Worm (Caenorhabditis elegans): ENCODE data around the gene Y57G11B.3.
A peak's percentile ranks its signal among the peaks of the same experiment; 100 is the strongest.

Gene Y57G11B.3

ce11 chrIV:14603022-14603421, 28.8 kb upstream of the Y57G11B.3 start:
- no peak for TF ChIP-seq dmd-4 (tag; optimal IDR thresholded peaks at IDR 0.05)
- TF ChIP-seq ceh-16 (tag; optimal IDR thresholded peaks at IDR 0.05) = no peak
- TF ChIP-seq unc-55 (GFP tag; optimal IDR thresholded peaks at IDR 0.05) = no peak
- peak; percentile 41 for TF ChIP-seq nhr-129 (tag; optimal IDR thresholded peaks at IDR 0.05)
- TF ChIP-seq sma-9 (GFP tag; optimal IDR thresholded peaks at IDR 0.05) = peak; percentile 44
- no peak for TF ChIP-seq sma-9 (tag; optimal IDR thresholded peaks at IDR 0.05)
- TF ChIP-seq gmeb-1 (tag; optimal IDR thresholded peaks at IDR 0.05) = peak; percentile 7
- no peak for TF ChIP-seq Y55F3AM.14 (GFP tag; optimal IDR thresholded peaks at IDR 0.05)
- TF ChIP-seq mbf-1 (tag; optimal IDR thresholded peaks at IDR 0.05) = no peak
- no peak for TF ChIP-seq aly-2 (tag; optimal IDR thresholded peaks at IDR 0.05)
- no peak for TF ChIP-seq nhr-21 (tag; optimal IDR thresholded peaks at IDR 0.05)
- no peak for TF ChIP-seq F13H6.1 (tag; optimal IDR thresholded peaks at IDR 0.05)
- no peak for TF ChIP-seq elt-1 (tag; optimal IDR thresholded peaks at IDR 0.05)
- TF ChIP-seq unc-62 (GFP tag; optimal IDR thresholded peaks at IDR 0.05) = no peak

ce11 chrIV:14599321-14599720, 25.1 kb upstream of the Y57G11B.3 start:
- TF ChIP-seq sma-9 (GFP tag; optimal IDR thresholded peaks at IDR 0.05) (peak; percentile 15), sma-9 (tag; optimal IDR thresholded peaks at IDR 0.05) (no peak), ceh-82 (tag; optimal IDR thresholded peaks at IDR 0.05) (no peak), aly-2 (tag; optimal IDR thresholded peaks at IDR 0.05) (no peak), nhr-129 (tag; optimal IDR thresholded peaks at IDR 0.05) (peak; percentile 24)

ce11 chrIV:14594249-14594648, 20.1 kb upstream of the Y57G11B.3 start:
- peak; percentile 93 for TF ChIP-seq nhr-129 (tag; optimal IDR thresholded peaks at IDR 0.05)
- TF ChIP-seq aly-2 (tag; optimal IDR thresholded peaks at IDR 0.05) = no peak
- peak; percentile 5 for TF ChIP-seq nhr-77 (tag; optimal IDR thresholded peaks at IDR 0.05)
- TF ChIP-seq sma-3 (GFP tag; optimal IDR thresholded peaks at IDR 0.05) = peak; percentile 99
- TF ChIP-seq nhr-25 (tag; optimal IDR thresholded peaks at IDR 0.05) = peak; percentile 97
- no peak for TF ChIP-seq peb-1 (tag; optimal IDR thresholded peaks at IDR 0.05)
- TF ChIP-seq R02D3.7 (tag; optimal IDR thresholded peaks at IDR 0.05) = no peak
- no peak for TF ChIP-seq unc-39 (tag; optimal IDR thresholded peaks at IDR 0.05)
- peak; percentile 96 for TF ChIP-seq fos-1 (tag; optimal IDR thresholded peaks at IDR 0.05)
- no peak for TF ChIP-seq elt-1 (tag; optimal IDR thresholded peaks at IDR 0.05)
- no peak for TF ChIP-seq alr-1 (tag; optimal IDR thresholded peaks at IDR 0.05)
- TF ChIP-seq nhr-10 (tag; optimal IDR thresholded peaks at IDR 0.05) = no peak
- TF ChIP-seq ama-1 (optimal IDR thresholded peaks at IDR 0.05) = no peak
- no peak for TF ChIP-seq unc-55 (GFP tag; optimal IDR thresholded peaks at IDR 0.05)
- TF ChIP-seq lin-13 (GFP tag; optimal IDR thresholded peaks at IDR 0.05) = peak; percentile 58
- TF ChIP-seq mab-5 (tag; optimal IDR thresholded peaks at IDR 0.05) = no peak
- no peak for TF ChIP-seq ceh-82 (tag; optimal IDR thresholded peaks at IDR 0.05)
- no peak for TF ChIP-seq ceh-16 (tag; optimal IDR thresholded peaks at IDR 0.05)
- peak; percentile 7 to 92 for TF ChIP-seq lsy-2 (tag; optimal IDR thresholded peaks at IDR 0.05)
- peak; percentile 51 for TF ChIP-seq sem-4 (tag; optimal IDR thresholded peaks at IDR 0.05)
- TF ChIP-seq elt-3 (tag; optimal IDR thresholded peaks at IDR 0.05) = no peak
- TF ChIP-seq Y55F3AM.14 (GFP tag; optimal IDR thresholded peaks at IDR 0.05) = peak; percentile 91
- peak; percentile 83 for TF ChIP-seq skn-1 (tag; optimal IDR thresholded peaks at IDR 0.05)
- no peak for TF ChIP-seq unc-62 (GFP tag; optimal IDR thresholded peaks at IDR 0.05)
- peak; percentile 94 for TF ChIP-seq egl-27 (tag; optimal IDR thresholded peaks at IDR 0.05)
- no peak for TF ChIP-seq nhr-11 (tag; optimal IDR thresholded peaks at IDR 0.05)
- peak; percentile 97 for TF ChIP-seq nhr-21 (tag; optimal IDR thresholded peaks at IDR 0.05)
- peak; percentile 35 for TF ChIP-seq C34F6.9 (tag; optimal IDR thresholded peaks at IDR 0.05)
- no peak for TF ChIP-seq snpc-4 (tag; optimal IDR thresholded peaks at IDR 0.05)
- TF ChIP-seq zag-1 (tag; optimal IDR thresholded peaks at IDR 0.05) = no peak
- peak; percentile 100 for TF ChIP-seq sma-9 (GFP tag; optimal IDR thresholded peaks at IDR 0.05)
- TF ChIP-seq sma-9 (tag; optimal IDR thresholded peaks at IDR 0.05) = peak; percentile 93
- peak; percentile 86 for TF ChIP-seq blmp-1 (tag; optimal IDR thresholded peaks at IDR 0.05; ENCODE audit: insufficient read depth)
- TF ChIP-seq F13H6.1 (tag; optimal IDR thresholded peaks at IDR 0.05) = peak; percentile 94
- no peak for TF ChIP-seq nhr-12 (tag; optimal IDR thresholded peaks at IDR 0.05)
- TF ChIP-seq dmd-4 (tag; optimal IDR thresholded peaks at IDR 0.05) = no peak
- peak; percentile 50 for TF ChIP-seq ztf-4 (tag; optimal IDR thresholded peaks at IDR 0.05)
- TF ChIP-seq nhr-23 (tag; optimal IDR thresholded peaks at IDR 0.05) = no peak
- peak; percentile 97 for TF ChIP-seq crh-2 (tag; optimal IDR thresholded peaks at IDR 0.05)
- no peak for TF ChIP-seq ztf-11 (tag; optimal IDR thresholded peaks at IDR 0.05)
- TF ChIP-seq mdl-1 (tag; optimal IDR thresholded peaks at IDR 0.05) = peak; percentile 78 to 92
- TF ChIP-seq lin-11 (tag; optimal IDR thresholded peaks at IDR 0.05) = no peak
- no peak for TF ChIP-seq ztf-1 (GFP tag; conservative IDR thresholded peaks at IDR 0.05)
- no peak for TF ChIP-seq mbf-1 (tag; optimal IDR thresholded peaks at IDR 0.05)
- peak; percentile 89 for TF ChIP-seq nhr-6 (tag; optimal IDR thresholded peaks at IDR 0.05)
- TF ChIP-seq lin-39 (tag; optimal IDR thresholded peaks at IDR 0.05) = no peak
- no peak for TF ChIP-seq ZK546.5 (tag; optimal IDR thresholded peaks at IDR 0.05)
- TF ChIP-seq gmeb-1 (tag; optimal IDR thresholded peaks at IDR 0.05) = peak; percentile 76
- TF ChIP-seq nhr-237 (tag; optimal IDR thresholded peaks at IDR 0.05) = no peak
